Worm (Caenorhabditis elegans): Measurements from ENCODE around the gene rabx-5.

Gene rabx-5

DNA sequence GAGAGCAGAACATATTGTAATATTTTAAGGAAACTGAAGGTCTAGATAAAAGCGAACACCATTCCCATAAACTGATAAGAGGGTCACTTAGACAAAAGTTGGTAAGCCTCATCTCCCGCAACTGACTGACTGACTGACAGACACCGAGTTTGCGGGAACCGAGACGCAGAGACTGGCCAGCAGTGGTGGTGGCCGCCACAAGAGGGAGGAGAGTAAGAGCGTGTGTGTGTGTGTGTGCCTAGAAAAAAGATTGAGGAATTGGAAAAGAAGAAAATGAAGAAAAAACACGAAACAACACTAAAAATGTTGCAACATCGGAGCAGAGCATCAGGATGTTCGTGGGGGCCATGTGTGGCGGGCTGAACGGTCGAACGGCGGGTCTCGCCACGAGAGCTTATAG is 29.4 kb downstream of the rabx-5 start:
- peak; percentile 44 for TF ChIP-seq nfya-1 (tag; optimal IDR thresholded peaks at IDR 0.05; ENCODE audit: insufficient read depth)
- no peak for TF ChIP-seq mml-1 (tag; optimal IDR thresholded peaks at IDR 0.05)
- no peak for TF ChIP-seq R02D3.7 (tag; optimal IDR thresholded peaks at IDR 0.05)
- peak; percentile 27 for TF ChIP-seq lin-15B (tag; optimal IDR thresholded peaks at IDR 0.05)
- peak; percentile 47 for TF ChIP-seq pha-4 (tag; optimal IDR thresholded peaks at IDR 0.05)
- peak; percentile 80 for TF ChIP-seq lin-39 (tag; optimal IDR thresholded peaks at IDR 0.05)

DNA sequence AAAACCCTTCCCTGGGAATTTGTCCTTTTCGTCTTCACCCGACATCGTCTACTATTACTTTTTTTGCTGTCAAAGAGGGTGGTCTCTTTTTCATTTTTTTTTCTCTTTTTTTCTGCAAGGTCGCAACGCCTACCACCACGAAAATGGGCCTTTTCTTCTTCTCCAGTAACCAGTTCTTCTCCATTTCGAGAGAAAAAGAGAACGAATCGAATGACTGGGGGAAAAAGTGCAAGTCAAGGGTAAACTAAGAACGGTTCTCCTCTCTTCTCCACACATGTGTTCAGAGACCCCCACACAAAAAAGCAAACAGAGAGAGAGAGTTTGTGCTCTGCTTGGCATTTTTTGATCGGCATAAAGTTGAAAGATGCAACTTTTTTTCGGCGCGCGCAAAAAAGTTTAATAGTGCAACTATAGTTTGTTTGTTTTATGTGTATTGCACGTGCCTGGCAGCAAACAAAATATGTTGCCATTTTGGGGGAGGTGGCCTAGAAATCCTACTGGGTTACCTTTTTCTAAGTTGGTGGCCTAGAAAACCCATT is 31.4 kb downstream of the rabx-5 start:
- TF ChIP-seq nhr-12 (tag; optimal IDR thresholded peaks at IDR 0.05) (no peak), zag-1 (tag; optimal IDR thresholded peaks at IDR 0.05) (no peak), fkh-10 (GFP tag; optimal IDR thresholded peaks at IDR 0.05) (no peak), pha-4 (tag; optimal IDR thresholded peaks at IDR 0.05) (peak; percentile 93), nhr-76 (tag; optimal IDR thresholded peaks at IDR 0.05) (no peak), nhr-23 (tag; optimal IDR thresholded peaks at IDR 0.05) (peak; percentile 16), ztf-4 (tag; optimal IDR thresholded peaks at IDR 0.05) (no peak), hmg-11 (tag; optimal IDR thresholded peaks at IDR 0.05) (no peak), tbx-2 (tag; optimal IDR thresholded peaks at IDR 0.05) (no peak), fkh-2 (tag; optimal IDR thresholded peaks at IDR 0.05) (no peak), ztf-11 (tag; optimal IDR thresholded peaks at IDR 0.05) (no peak), nhr-237 (tag; optimal IDR thresholded peaks at IDR 0.05) (no peak), sea-2 (GFP tag; optimal IDR thresholded peaks at IDR 0.05) (no peak), mml-1 (tag; optimal IDR thresholded peaks at IDR 0.05) (no peak), nfya-1 (tag; optimal IDR thresholded peaks at IDR 0.05; ENCODE audit: insufficient read depth) (peak; percentile 6), ZK546.5 (tag; optimal IDR thresholded peaks at IDR 0.05) (no peak), nhr-25 (tag; optimal IDR thresholded peaks at IDR 0.05) (peak; percentile 62), ceh-28 (tag; optimal IDR thresholded peaks at IDR 0.05) (peak; percentile 4)

DNA sequence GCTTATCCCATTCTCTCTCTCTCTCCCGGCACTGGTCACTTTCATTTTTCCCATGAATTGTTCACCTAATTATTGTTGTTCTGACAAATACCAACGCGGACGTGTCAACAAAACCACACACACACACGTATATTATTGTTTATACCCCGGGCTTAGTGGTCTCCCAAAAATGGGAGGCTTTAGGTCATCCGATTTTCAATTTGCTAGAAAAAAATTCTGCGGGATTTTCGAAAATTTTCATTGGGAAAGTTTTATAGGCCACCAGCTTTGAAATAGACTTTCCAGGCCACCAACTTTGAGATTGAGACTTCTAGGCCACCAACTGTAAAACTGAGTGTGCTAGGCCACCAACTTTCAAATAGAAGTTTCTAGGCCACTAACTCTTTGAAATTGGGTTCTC is 32.8 kb downstream of the rabx-5 start:
- TF ChIP-seq pha-4 (tag; optimal IDR thresholded peaks at IDR 0.05) = peak; percentile 31
- no peak for TF ChIP-seq unc-39 (tag; optimal IDR thresholded peaks at IDR 0.05)
- no peak for TF ChIP-seq fkh-2 (tag; optimal IDR thresholded peaks at IDR 0.05)
- no peak for TF ChIP-seq jun-1 (tag; optimal IDR thresholded peaks at IDR 0.05)
- no peak for TF ChIP-seq zag-1 (tag; optimal IDR thresholded peaks at IDR 0.05)

DNA sequence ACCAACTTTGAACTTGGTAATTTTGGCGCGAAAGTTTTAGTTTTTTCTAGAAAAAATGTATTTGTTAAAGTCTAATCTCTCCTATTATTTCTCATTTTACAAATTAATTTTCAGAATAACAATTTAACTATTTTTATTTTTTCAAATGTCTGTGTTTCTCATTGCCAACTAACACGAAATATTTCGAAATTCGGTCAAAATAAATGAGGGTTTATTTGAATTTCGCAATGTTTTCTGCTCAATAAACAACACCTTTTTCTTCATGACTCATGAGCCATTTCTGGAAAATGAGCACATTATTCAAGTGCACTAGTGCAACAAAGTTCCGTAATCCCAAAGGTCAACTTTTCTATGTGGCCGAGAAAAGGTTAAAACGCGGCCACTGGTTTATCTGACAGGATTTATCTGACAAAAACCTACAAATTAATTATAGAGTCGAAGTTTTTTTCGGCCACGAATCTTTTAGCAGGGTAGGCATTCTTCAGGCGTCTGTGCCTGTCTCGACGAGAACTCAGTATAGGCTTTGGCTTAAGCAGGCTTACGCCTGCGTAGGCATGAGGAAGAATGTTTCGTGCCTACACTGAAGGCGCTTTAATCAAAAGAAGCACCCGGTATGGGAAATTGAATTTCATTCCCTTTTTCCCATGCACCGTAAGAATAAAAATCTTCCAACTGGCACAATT is 33.3 kb downstream of the rabx-5 start, which contains the start of gene Y39A1A.27:
Y39A1A.27 (plus strand) TSS at position 633 of the 683 bp plus-strand sequence.
- TF ChIP-seq nhr-12 (tag; optimal IDR thresholded peaks at IDR 0.05) = no peak
- TF ChIP-seq tbx-2 (tag; optimal IDR thresholded peaks at IDR 0.05) = no peak
- TF ChIP-seq nhr-43 (tag; optimal IDR thresholded peaks at IDR 0.05; ENCODE audit: poor library complexity, severe bottlenecking) = no peak
- no peak for TF ChIP-seq nhr-76 (tag; optimal IDR thresholded peaks at IDR 0.05)
- TF ChIP-seq nhr-67 (tag; optimal IDR thresholded peaks at IDR 0.05) = no peak
- TF ChIP-seq ZK546.5 (tag; optimal IDR thresholded peaks at IDR 0.05) = no peak
- TF ChIP-seq mdl-1 (tag; optimal IDR thresholded peaks at IDR 0.05) = no peak
- no peak for TF ChIP-seq zag-1 (tag; optimal IDR thresholded peaks at IDR 0.05)
- TF ChIP-seq sea-2 (GFP tag; optimal IDR thresholded peaks at IDR 0.05) = no peak

DNA sequence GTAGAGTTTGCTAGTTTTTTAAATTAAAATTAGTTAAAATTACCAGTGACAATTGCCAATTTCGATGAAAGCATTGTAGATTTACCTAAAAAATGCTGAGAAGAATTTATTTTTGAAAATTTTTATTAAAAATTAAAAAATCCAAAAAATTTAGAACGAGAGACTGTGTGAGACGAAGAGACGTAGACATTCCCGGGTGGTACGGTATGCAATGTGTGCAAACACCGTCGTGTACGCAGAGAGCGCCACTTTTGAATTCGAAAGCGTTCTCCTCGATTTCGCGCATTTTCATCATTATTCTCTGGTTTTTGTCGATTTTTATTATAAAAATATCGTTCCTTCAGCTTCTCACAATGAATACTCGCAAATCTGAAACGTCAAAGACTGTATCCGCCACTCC is 37.6 kb downstream of the rabx-5 start, which contains the start of the genes dhs-11 and orc-1:
dhs-11 (minus strand) TSS at position 85 of the 400 bp plus-strand sequence.
orc-1 (plus strand) TSS at position 349 of the 400 bp plus-strand sequence.
- TF ChIP-seq lin-15B (tag; optimal IDR thresholded peaks at IDR 0.05) (peak; percentile 45), nhr-25 (tag; optimal IDR thresholded peaks at IDR 0.05) (peak; percentile 6), lin-39 (tag; optimal IDR thresholded peaks at IDR 0.05) (peak; percentile 6), nhr-23 (tag; optimal IDR thresholded peaks at IDR 0.05) (peak; percentile 25), nfya-1 (tag; optimal IDR thresholded peaks at IDR 0.05; ENCODE audit: insufficient read depth) (peak; percentile 85), snpc-4 (tag; optimal IDR thresholded peaks at IDR 0.05) (peak; percentile 34), mdl-1 (tag; optimal IDR thresholded peaks at IDR 0.05) (no peak), hmg-11 (tag; optimal IDR thresholded peaks at IDR 0.05) (peak; percentile 13), elt-3 (tag; optimal IDR thresholded peaks at IDR 0.05) (no peak), pha-4 (tag; optimal IDR thresholded peaks at IDR 0.05) (peak; percentile 73), egl-27 (tag; optimal IDR thresholded peaks at IDR 0.05) (no peak)

Measured in whole organism, L3 larva.